Worm (Caenorhabditis elegans) whole organism, young adult: ENCODE results near the gene F58G11.4.
A peak's percentile ranks its signal among the peaks of the same experiment; 100 is the strongest.

ENCODE experiments used
- B0035.1 ChIP-seq: sonication (generic microtip); optimal IDR thresholded peaks from 2 replicates; lab custom pipeline; 2016; ENCODE audit warnings: missing genetic modification characterization, mild to moderate bottlenecking, missing compliant biosample characterization, missing genotype, missing genetic modification reagents
- B0336.3 ChIP-seq: fragments of 200-800 bp; sonication (Bioruptor generic); IDR thresholded peaks from 2 replicates; pipeline ENCODE4 v1.3.6; 2022; ENCODE audit warnings: missing genetic modification characterization, missing compliant biosample characterization
- C17E4.6 ChIP-seq: fragments of 200-800 bp; sonication (Bioruptor generic); IDR thresholded peaks from 2 replicates; pipeline ENCODE4 v1.3.6; 2022; ENCODE audit warnings: missing genetic modification reagents, missing genetic modification characterization, missing compliant biosample characterization
- F10E7.11 ChIP-seq: sonication (generic microtip); optimal IDR thresholded peaks from 2 replicates; lab custom pipeline; 2017; ENCODE audit warnings: mild to moderate bottlenecking, missing genetic modification characterization, moderate library complexity, missing compliant biosample characterization
- F22D6.2 ChIP-seq: sonication (generic microtip); optimal IDR thresholded peaks from 2 replicates; lab custom pipeline; 2016; ENCODE audit warnings: mild to moderate bottlenecking, missing genetic modification characterization, missing compliant biosample characterization
- F37B4.10 ChIP-seq: fragments of 200-800 bp; sonication (Bioruptor generic); IDR thresholded peaks from 2 replicates; pipeline ENCODE4 v1.3.6; 2022; ENCODE audit warnings: missing genetic modification characterization, missing compliant biosample characterization
- F55B11.4 ChIP-seq: sonication (generic microtip); optimal IDR thresholded peaks from 2 replicates; lab custom pipeline; 2016; ENCODE audit warnings: missing compliant biosample characterization, missing genetic modification characterization, borderline replicate concordance; ENCODE audit not compliant: insufficient read depth
- K11D2.4 ChIP-seq: fragments of 200-800 bp; sonication (Bioruptor generic); IDR thresholded peaks from 2 replicates; pipeline ENCODE4 v1.3.6; 2022; ENCODE audit warnings: missing genetic modification reagents, missing genetic modification characterization, missing compliant biosample characterization
- T26A5.8 ChIP-seq: sonication (generic microtip); optimal IDR thresholded peaks from 2 replicates; lab custom pipeline; 2016; ENCODE audit warnings: missing genetic modification characterization, missing compliant biosample characterization
- Y53F4B.3 ChIP-seq: fragments of 200-800 bp; sonication (Bioruptor generic); IDR thresholded peaks from 2 replicates; pipeline ENCODE4 v1.3.6; 2022; ENCODE audit warnings: missing genetic modification reagents, missing genetic modification characterization, missing compliant biosample characterization
- Y56A3A.18 ChIP-seq: fragments of 200-800 bp; sonication (Bioruptor generic); IDR thresholded peaks from 2 replicates; pipeline ENCODE4 v1.3.6; 2022; ENCODE audit warnings: missing genetic modification reagents, missing genetic modification characterization, missing compliant biosample characterization
- Y67H2A.10 ChIP-seq: fragments of 200-800 bp; sonication (Bioruptor generic); conservative IDR thresholded peaks from 2 replicates; pipeline ENCODE4 v1.3.6; 2022; ENCODE audit warnings: missing genetic modification reagents, missing genetic modification characterization, missing compliant biosample characterization
- Y95B8A.8 ChIP-seq: fragments of 200-800 bp; sonication (Bioruptor generic); IDR thresholded peaks from 2 replicates; pipeline ENCODE4 v1.3.6; 2022; ENCODE audit warnings: missing genetic modification reagents, missing genetic modification characterization, missing compliant biosample characterization
- ZK185.1 ChIP-seq: sonication (generic microtip); optimal IDR thresholded peaks from 2 replicates; lab custom pipeline; 2016; ENCODE audit warnings: mild to moderate bottlenecking, missing genetic modification characterization, missing compliant biosample characterization; ENCODE audit not compliant: poor library complexity, severe bottlenecking
- aptf-3 ChIP-seq: fragments of 200-800 bp; sonication (Bioruptor generic); IDR thresholded peaks from 2 replicates; pipeline ENCODE4 v1.3.6; 2022; ENCODE audit warnings: missing genetic modification characterization, missing compliant biosample characterization
- atf-7 ChIP-seq: sonication (generic microtip); optimal IDR thresholded peaks from 2 replicates; lab custom pipeline; 2017; ENCODE audit warnings: mild to moderate bottlenecking, missing genetic modification characterization, missing compliant biosample characterization
- attf-5 ChIP-seq: fragments of 200-800 bp; sonication (Bioruptor generic); optimal IDR thresholded peaks from 2 replicates; lab custom pipeline; 2018; ENCODE audit warnings: mild to moderate bottlenecking, missing genetic modification characterization, missing compliant biosample characterization
- bed-1 ChIP-seq: fragments of 200-800 bp; sonication (Bioruptor generic); IDR thresholded peaks from 2 replicates; pipeline ENCODE4 v1.3.6; 2022; ENCODE audit warnings: missing genetic modification reagents, missing genetic modification characterization, missing compliant biosample characterization
- ceh-100 ChIP-seq: fragments of 200-800 bp; sonication (Bioruptor generic); IDR thresholded peaks from 2 replicates; pipeline ENCODE4 v1.3.6; 2022; ENCODE audit warnings: missing genetic modification reagents, missing genetic modification characterization, missing compliant biosample characterization
- ceh-27 ChIP-seq: fragments of 200-800 bp; sonication (Bioruptor generic); optimal IDR thresholded peaks from 2 replicates; lab custom pipeline; 2018; ENCODE audit warnings: mild to moderate bottlenecking, missing genetic modification characterization, moderate library complexity, missing compliant biosample characterization
- ceh-58 ChIP-seq: fragments of 200-800 bp; sonication (Bioruptor generic); IDR thresholded peaks from 2 replicates; pipeline ENCODE4 v1.3.6; 2022; ENCODE audit warnings: missing genetic modification characterization, missing compliant biosample characterization
- ceh-79 ChIP-seq: sonication (generic microtip); optimal IDR thresholded peaks from 2 replicates; lab custom pipeline; 2017; ENCODE audit warnings: mild to moderate bottlenecking, missing genetic modification characterization, missing compliant biosample characterization
- dox-1 ChIP-seq: fragments of 200-800 bp; sonication (Bioruptor generic); IDR thresholded peaks from 2 replicates; pipeline ENCODE4 v1.3.6; 2022; ENCODE audit warnings: missing genetic modification reagents, missing genetic modification characterization, missing compliant biosample characterization
- dpff-1 ChIP-seq: sonication (generic microtip); optimal IDR thresholded peaks from 2 replicates; lab custom pipeline; 2017; ENCODE audit warnings: mild to moderate bottlenecking, missing genetic modification characterization, missing compliant biosample characterization
- egl-44 ChIP-seq: fragments of 200-800 bp; sonication (Bioruptor generic); IDR thresholded peaks from 2 replicates; pipeline ENCODE4 v1.3.6; 2022; ENCODE audit warnings: missing genetic modification reagents, missing genetic modification characterization, missing compliant biosample characterization
- egrh-3 ChIP-seq: fragments of 200-800 bp; sonication (Bioruptor generic); IDR thresholded peaks from 2 replicates; pipeline ENCODE4 v1.3.6; 2022; ENCODE audit warnings: missing genetic modification reagents, missing genetic modification characterization, missing compliant biosample characterization
- ekl-4 ChIP-seq: fragments of 200-800 bp; sonication (Bioruptor generic); IDR thresholded peaks from 2 replicates; pipeline ENCODE4 v1.3.6; 2022; ENCODE audit warnings: missing genetic modification reagents, missing genetic modification characterization, missing compliant biosample characterization
- fkh-3 ChIP-seq: sonication (generic microtip); optimal IDR thresholded peaks from 2 replicates; lab custom pipeline; 2016; ENCODE audit warnings: mild to moderate bottlenecking, missing genetic modification characterization, missing compliant biosample characterization
- hlh-12 ChIP-seq: sonication (generic microtip); optimal IDR thresholded peaks from 2 replicates; lab custom pipeline; 2016; ENCODE audit warnings: missing genetic modification characterization, missing compliant biosample characterization
- lin-40 ChIP-seq: sonication (generic microtip); optimal IDR thresholded peaks from 2 replicates; lab custom pipeline; 2016; ENCODE audit warnings: missing genetic modification characterization, mild to moderate bottlenecking, missing compliant biosample characterization, missing genotype, missing genetic modification reagents
- lir-1 ChIP-seq: fragments of 200-800 bp; sonication (Bioruptor generic); conservative IDR thresholded peaks from 2 replicates; pipeline ENCODE4 v1.3.6; 2022; ENCODE audit warnings: missing genetic modification reagents, missing genetic modification characterization, missing compliant biosample characterization
- lsl-1 ChIP-seq: fragments of 200-800 bp; sonication (Bioruptor generic); optimal IDR thresholded peaks from 2 replicates; lab custom pipeline; 2018; ENCODE audit warnings: mild to moderate bottlenecking, missing genetic modification characterization, moderate library complexity, missing compliant biosample characterization
- madf-8 ChIP-seq: fragments of 200-800 bp; sonication (Bioruptor generic); conservative IDR thresholded peaks from 2 replicates; pipeline ENCODE4 v1.3.6; 2022; ENCODE audit warnings: missing genetic modification reagents, missing genetic modification characterization, missing compliant biosample characterization
- mcd-1 ChIP-seq: fragments of 200-800 bp; sonication (Bioruptor generic); IDR thresholded peaks from 2 replicates; pipeline ENCODE4 v1.3.6; 2022; ENCODE audit warnings: missing genetic modification reagents, missing genetic modification characterization, missing compliant biosample characterization
- mel-28 ChIP-seq: sonication (generic microtip); optimal IDR thresholded peaks from 2 replicates; lab custom pipeline; 2016; ENCODE audit warnings: borderline replicate concordance, mild to moderate bottlenecking, missing genetic modification characterization, missing compliant biosample characterization
- mes-4 ChIP-seq: sonication (generic microtip); optimal IDR thresholded peaks from 2 replicates; lab custom pipeline; 2016; ENCODE audit warnings: missing genotype, missing genetic modification characterization, missing compliant biosample characterization
- nhr-179 ChIP-seq: sonication (generic microtip); optimal IDR thresholded peaks from 2 replicates; lab custom pipeline; 2016; ENCODE audit warnings: mild to moderate bottlenecking, missing genetic modification characterization, missing compliant biosample characterization
- nhr-27 ChIP-seq: fragments of 200-800 bp; sonication (Bioruptor generic); optimal IDR thresholded peaks from 2 replicates; lab custom pipeline; 2018; ENCODE audit warnings: mild to moderate bottlenecking, missing genetic modification characterization, moderate library complexity, missing compliant biosample characterization
- pbrm-1 ChIP-seq: fragments of 200-800 bp; sonication (Bioruptor generic); IDR thresholded peaks from 2 replicates; pipeline ENCODE4 v1.3.6; 2022; ENCODE audit warnings: missing genetic modification reagents, missing genetic modification characterization, missing compliant biosample characterization
- pha-4 ChIP-seq: fragments of 150-350 bp; sonication (generic microtip); optimal IDR thresholded peaks from 2 replicates; lab custom pipeline; 2014; ENCODE audit warnings: missing biosample characterization, missing genetic modification reagents, missing genetic modification characterization
- rec-8 ChIP-seq, 2 experiments: sonication (generic microtip); optimal IDR thresholded peaks; 2 replicates each; lab custom pipeline; 2016; ENCODE audit warnings: mild to moderate bottlenecking in 2 of 2, missing genetic modification characterization in 2 of 2, missing genetic modification reagents in 2 of 2, missing genotype in 2 of 2, missing biosample characterization in 1 of 2, missing compliant biosample characterization in 1 of 2, moderate library complexity in 1 of 2
- rpc-1 ChIP-seq, 2 experiments: fragments of 150-350 bp in 1 of 2; sonication (generic microtip) in 1 of 2; optimal IDR thresholded peaks; 2 replicates each; lab custom pipeline; 2014 to 2018; ENCODE audit warnings: missing biosample characterization in 1 of 2, missing genetic modification characterization in 1 of 2, missing genetic modification reagents in 1 of 2, missing genotype in 1 of 2
- sdz-38 ChIP-seq: sonication (generic microtip); optimal IDR thresholded peaks from 2 replicates; lab custom pipeline; 2016; ENCODE audit warnings: missing genotype, missing genetic modification characterization, missing compliant biosample characterization
- snpc-3.4 ChIP-seq: sonication (generic microtip); optimal IDR thresholded peaks from 2 replicates; lab custom pipeline; 2017; ENCODE audit warnings: missing genetic modification characterization, mild to moderate bottlenecking, missing compliant biosample characterization, antibody characterized with exemption, moderate library complexity, missing genotype, missing genetic modification reagents
- tbp1 ChIP-seq: fragments of 200-800 bp; sonication (Bioruptor generic); optimal IDR thresholded peaks from 2 replicates; lab custom pipeline; 2018; ENCODE audit warnings: mild to moderate bottlenecking, missing genetic modification characterization, missing compliant biosample characterization
- unc-130 ChIP-seq: sonication (generic microtip); optimal IDR thresholded peaks from 2 replicates; lab custom pipeline; 2016; ENCODE audit warnings: missing genetic modification reagents, missing genetic modification characterization, missing compliant biosample characterization
- zim-3 ChIP-seq: sonication (generic microtip); optimal IDR thresholded peaks from 2 replicates; lab custom pipeline; 2017; ENCODE audit warnings: mild to moderate bottlenecking, missing genetic modification characterization, moderate library complexity, missing compliant biosample characterization
- ztf-3 ChIP-seq: fragments of 200-800 bp; sonication (Bioruptor generic); optimal IDR thresholded peaks from 2 replicates; lab custom pipeline; 2018; ENCODE audit warnings: mild to moderate bottlenecking, missing genetic modification characterization, missing compliant biosample characterization

The F58G11.4 gene

ce11 chrV:13649730-13650349 lies 22.5 kb upstream of the F58G11.4 start, which contains the start of gene H37A05.4:
Gene H37A05.4, minus strand, starts transcription at chrV:13649780.
- TF ChIP-seq C17E4.6 (GFP tag; lab: Robert Waterston, UW) (no peak), ceh-100 (peak; percentile 21; the same call in 1 of the 2 replicates), mel-28 (tag; lab: Kevin White, UChicago) (no peak), Y95B8A.8 (GFP tag; lab: Robert Waterston, UW) (peak; percentile 62), rec-8 (tag; optimal IDR thresholded peaks at IDR 0.05; lab: Kevin White, UChicago) (no peak), F37B4.10 (no peak), madf-8 (GFP tag; lab: Robert Waterston, UW) (no peak), ceh-79 (tag; lab: Kevin White, UChicago) (no peak), egrh-3 (GFP tag; lab: Robert Waterston, UW) (no peak), K11D2.4 (peak; percentile 73), mcd-1 (GFP tag; lab: Robert Waterston, UW) (peak; percentile 53), T26A5.8 (tag; lab: Kevin White, UChicago) (peak; percentile 11), nhr-27 (tag; lab: Kevin White, UChicago) (peak; percentile 50), unc-130 (GFP tag; lab: Kevin White, UChicago) (no peak), Y56A3A.18 (GFP tag; lab: Robert Waterston, UW) (no peak; the same call in none of the 2 replicates), F55B11.4 (no peak), egl-44 (GFP tag; lab: Robert Waterston, UW) (peak; percentile 56; the same call in 1 of the 2 replicates), ceh-27 (GFP tag; lab: Kevin White, UChicago) (no peak), B0035.1 (tag; lab: Kevin White, UChicago) (peak; percentile 66), ekl-4 (GFP tag; lab: Robert Waterston, UW) (peak; percentile 76), atf-7 (tag; lab: Kevin White, UChicago) (peak; percentile 72), lsl-1 (GFP tag; lab: Kevin White, UChicago) (peak; percentile 14), ZK185.1 (tag; lab: Kevin White, UChicago) (no peak), hlh-12 (tag; lab: Kevin White, UChicago) (no peak), sdz-38 (no peak), aptf-3 (GFP tag; lab: Robert Waterston, UW) (peak; percentile 94; the same call in 1 of the 2 replicates), lin-40 (tag; lab: Kevin White, UChicago) (peak; percentile 65), bed-1 (GFP tag; lab: Robert Waterston, UW) (no peak), lir-1 (GFP tag; lab: Robert Waterston, UW) (no peak), fkh-3 (no peak), dox-1 (GFP tag; lab: Robert Waterston, UW) (peak; percentile 63), ceh-58 (no peak), zim-3 (tag; lab: Kevin White, UChicago) (peak; percentile 84), tbp1 (peak; percentile 39), attf-5 (peak; percentile 31), snpc-3.4 (tag; lab: Kevin White, UChicago) (no peak), Y53F4B.3 (GFP tag; lab: Robert Waterston, UW) (no peak), pha-4 (tag; lab: Kevin White, UChicago) (no peak), Y67H2A.10 (GFP tag; lab: Robert Waterston, UW) (peak; percentile 26; the same call in 1 of the 2 replicates), F22D6.2 (tag; lab: Kevin White, UChicago) (peak; percentile 5), F10E7.11 (tag; lab: Kevin White, UChicago) (peak; percentile 57), rpc-1 (optimal IDR thresholded peaks at IDR 0.05; lab: Kevin White, UChicago) (no peak), rpc-1 (tag; optimal IDR thresholded peaks at IDR 0.05; lab: Kevin White, UChicago) (no peak), B0336.3 (GFP tag; lab: Robert Waterston, UW) (peak; percentile 92), nhr-179 (tag; lab: Kevin White, UChicago) (no peak), mes-4 (no peak), ztf-3 (GFP tag; lab: Kevin White, UChicago) (no peak), pbrm-1 (no peak; the same call in 1 of the 2 replicates), dpff-1 (tag; lab: Kevin White, UChicago) (peak; percentile 90)
